Fruit fly (Drosophila melanogaster): ENCODE measurements around the gene ear.
A peak's percentile ranks its signal among the peaks of the same experiment; 100 is the strongest.

The ear gene

dm6 chr3R:15347822-15348221 lies 27.3 kb downstream of the ear start, which contains the start of the genes CG42726 and CG42727 (continued):
- TF ChIP-seq klu (GFP tag; IDR thresholded peaks at IDR 0.05), result no peak
- TF ChIP-seq NfI (GFP tag; optimal IDR thresholded peaks at IDR 0.05), result peak; percentile 36
- peak; percentile 15 for TF ChIP-seq Bdp1 (GFP tag; optimal IDR thresholded peaks at IDR 0.05)
- TF ChIP-seq Ptx1 (GFP tag; IDR thresholded peaks at IDR 0.05), result peak; percentile 31; the same call in 1 of the 2 replicates
- TF ChIP-seq Scr (GFP tag; IDR thresholded peaks at IDR 0.05; ENCODE audit: partially characterized antibody), result no peak
- peak; percentile 42 for TF ChIP-seq CG17829 (tag; optimal IDR thresholded peaks at IDR 0.05)
- TF ChIP-seq sob (GFP tag; IDR thresholded peaks at IDR 0.05), result 0 out of 2 replicates have a peak, but pooled peaks have one; percentile 42
- no peak for TF ChIP-seq CG14050 (GFP tag; IDR thresholded peaks at IDR 0.05)
- TF ChIP-seq peb (GFP tag; IDR thresholded peaks at IDR 0.05), result no peak
- no peak for TF ChIP-seq CG12071 (GFP tag; optimal IDR thresholded peaks at IDR 0.05)
- TF ChIP-seq Ssrp (tag; optimal IDR thresholded peaks at IDR 0.05), result no peak
- TF ChIP-seq CG4707 (GFP tag; optimal IDR thresholded peaks at IDR 0.05), result no peak
- no peak for TF ChIP-seq CG11504 (tag; optimal IDR thresholded peaks at IDR 0.05)
- TF ChIP-seq CG14965 (GFP tag; optimal IDR thresholded peaks at IDR 0.05; ENCODE audit: borderline replicate concordance), result no peak
- no peak for TF ChIP-seq Max (GFP tag; optimal IDR thresholded peaks at IDR 0.05)
- TF ChIP-seq mirr (GFP tag; optimal IDR thresholded peaks at IDR 0.05), result no peak
- no peak for TF ChIP-seq onecut (GFP tag; IDR thresholded peaks at IDR 0.05)
- TF ChIP-seq Camta (GFP tag; optimal IDR thresholded peaks at IDR 0.05), result no peak
- no peak for TF ChIP-seq Doc3 (GFP tag; IDR thresholded peaks at IDR 0.05; ENCODE audit: partially characterized antibody)
- no peak for TF ChIP-seq pnt (GFP tag; optimal IDR thresholded peaks at IDR 0.05)
- TF ChIP-seq CG10366 (GFP tag; IDR thresholded peaks at IDR 0.05), result peak; percentile 40; the same call in 1 of the 2 replicates
- no peak for TF ChIP-seq cas (GFP tag; IDR thresholded peaks at IDR 0.05)
- TF ChIP-seq sna (GFP tag; IDR thresholded peaks at IDR 0.05; ENCODE audit: partially characterized antibody), result no peak
- TF ChIP-seq Gug (GFP tag; IDR thresholded peaks at IDR 0.05), result no peak
- no peak for TF ChIP-seq CG17912 (GFP tag; optimal IDR thresholded peaks at IDR 0.05)
- no peak for TF ChIP-seq odd (GFP tag; optimal IDR thresholded peaks at IDR 0.05)
- peak; percentile 0 for TF ChIP-seq cato (GFP tag; optimal IDR thresholded peaks at IDR 0.05; ENCODE audit: borderline replicate concordance)
- TF ChIP-seq wdn (GFP tag; IDR thresholded peaks at IDR 0.05), result no peak
- TF ChIP-seq CoRest (tag; optimal IDR thresholded peaks at IDR 0.05), result peak; percentile 22
- TF ChIP-seq CG11085 (GFP tag; IDR thresholded peaks at IDR 0.05), result no peak
- no peak for TF ChIP-seq disco-r (GFP tag; optimal IDR thresholded peaks at IDR 0.05)
- TF ChIP-seq CG9437 (GFP tag; optimal IDR thresholded peaks at IDR 0.05), result no peak
- TF ChIP-seq CG7372 (GFP tag; IDR thresholded peaks at IDR 0.05), result no peak; the same call in 1 of the 2 replicates
- no peak for TF ChIP-seq CG10274 (GFP tag; optimal IDR thresholded peaks at IDR 0.05)
- TF ChIP-seq wek (GFP tag; optimal IDR thresholded peaks at IDR 0.05), result no peak
- TF ChIP-seq CG7987 (GFP tag; optimal IDR thresholded peaks at IDR 0.05), result no peak
- no peak for TF ChIP-seq dan (GFP tag; IDR thresholded peaks at IDR 0.05)
- no peak for TF ChIP-seq CG17186 (GFP tag; optimal IDR thresholded peaks at IDR 0.05)
- TF ChIP-seq Antp (GFP tag; optimal IDR thresholded peaks at IDR 0.05), result no peak
- 0 out of 2 replicates have a peak, but pooled peaks have one; percentile 6 for TF ChIP-seq ssp (GFP tag; IDR thresholded peaks at IDR 0.05)
- no peak for TF ChIP-seq unc-4 (GFP tag; IDR thresholded peaks at IDR 0.05; ENCODE audit: partially characterized antibody)
- TF ChIP-seq CG18599 (GFP tag; optimal IDR thresholded peaks at IDR 0.05), result peak; percentile 5
- no peak for TF ChIP-seq CG8478 (optimal IDR thresholded peaks at IDR 0.05)
- TF ChIP-seq Med (GFP tag), result peak; percentile 89
- TF ChIP-seq yki (optimal IDR thresholded peaks at IDR 0.05), result no peak
- TF ChIP-seq Hr39 (optimal IDR thresholded peaks at IDR 0.05), result no peak
- TF ChIP-seq Mes4 (GFP tag; optimal IDR thresholded peaks at IDR 0.05), result no peak
- TF ChIP-seq zen2 (GFP tag; IDR thresholded peaks at IDR 0.05; ENCODE audit: partially characterized antibody), result no peak
- peak; percentile 96 for TF ChIP-seq CG17385 (GFP tag; optimal IDR thresholded peaks at IDR 0.05)
- no peak for TF ChIP-seq cwo (GFP tag; optimal IDR thresholded peaks at IDR 0.05)
- TF ChIP-seq Fer2 (tag; optimal IDR thresholded peaks at IDR 0.05), result no peak
- TF ChIP-seq Stat92E (GFP tag; optimal IDR thresholded peaks at IDR 0.05), result no peak
